Worm (Caenorhabditis elegans) whole organism, L2 larva: ENCODE results near the gene Y41D4B.1.

Source experiments
- F13H6.1 ChIP-seq: sonication (generic microtip); optimal IDR thresholded peaks from 2 replicates; lab custom pipeline; 2016; ENCODE audit warnings: missing genetic modification characterization, missing compliant biosample characterization
- R02D3.7 ChIP-seq: fragments of 150-350 bp; optimal IDR thresholded peaks from 2 replicates; lab custom pipeline; 2014; ENCODE audit warnings: missing biosample characterization, missing genetic modification characterization
- Y55F3AM.14 ChIP-seq: fragments of 200-800 bp; sonication (Bioruptor generic); optimal IDR thresholded peaks from 2 replicates; lab custom pipeline; 2018; ENCODE audit warnings: mild to moderate bottlenecking, missing genetic modification characterization, missing compliant biosample characterization
- ZK546.5 ChIP-seq: sonication (generic microtip); optimal IDR thresholded peaks from 2 replicates; lab custom pipeline; 2017; ENCODE audit warnings: missing biosample characterization, missing genetic modification characterization
- ama-1 ChIP-seq: fragments of 150-350 bp; optimal IDR thresholded peaks from 2 replicates; lab custom pipeline; 2018; ENCODE audit warnings: inconsistent platforms
- blmp-1 ChIP-seq: sonication (generic microtip); optimal IDR thresholded peaks from 2 replicates; lab custom pipeline; 2017; ENCODE audit warnings: missing genetic modification characterization, mild to moderate bottlenecking, missing compliant biosample characterization, antibody characterized with exemption, moderate library complexity; ENCODE audit not compliant: insufficient read depth
- ceh-16 ChIP-seq: fragments of 150-350 bp; optimal IDR thresholded peaks from 2 replicates; lab custom pipeline; 2014; ENCODE audit warnings: missing biosample characterization, missing genetic modification characterization
- ceh-82 ChIP-seq: fragments of 150-350 bp; optimal IDR thresholded peaks from 2 replicates; lab custom pipeline; 2014; ENCODE audit warnings: missing biosample characterization, missing genetic modification characterization
- dmd-4 ChIP-seq: sonication (generic microtip); optimal IDR thresholded peaks from 2 replicates; lab custom pipeline; 2017; ENCODE audit warnings: missing biosample characterization, missing genetic modification characterization
- elt-1 ChIP-seq: fragments of 150-350 bp; optimal IDR thresholded peaks from 2 replicates; lab custom pipeline; 2014; ENCODE audit warnings: missing biosample characterization, missing genetic modification characterization
- elt-3 ChIP-seq: sonication (generic microtip); optimal IDR thresholded peaks from 2 replicates; lab custom pipeline; 2017; ENCODE audit warnings: missing biosample characterization, missing genetic modification characterization
- fos-1 ChIP-seq: fragments of 150-350 bp; optimal IDR thresholded peaks from 2 replicates; lab custom pipeline; 2014; ENCODE audit warnings: missing biosample characterization, missing genetic modification characterization
- gmeb-1 ChIP-seq: fragments of 150-350 bp; optimal IDR thresholded peaks from 2 replicates; lab custom pipeline; 2014; ENCODE audit warnings: missing biosample characterization, missing genetic modification characterization
- lin-11 ChIP-seq: fragments of 150-350 bp; sonication (generic microtip); optimal IDR thresholded peaks from 2 replicates; lab custom pipeline; 2014; ENCODE audit warnings: missing biosample characterization, missing genetic modification characterization, inconsistent platforms, mixed read lengths
- lin-39 ChIP-seq: fragments of 150-350 bp; optimal IDR thresholded peaks from 2 replicates; lab custom pipeline; 2014; ENCODE audit warnings: missing biosample characterization, missing genetic modification reagents, missing genetic modification characterization
- lsy-2 ChIP-seq, 2 experiments: fragments of 150-350 bp in 1 of 2; sonication (generic microtip) in 1 of 2; optimal IDR thresholded peaks; 2 replicates each; lab custom pipeline; 2014 to 2017; ENCODE audit warnings: missing biosample characterization in 2 of 2, missing genetic modification characterization in 2 of 2
- mab-5 ChIP-seq: fragments of 150-350 bp; optimal IDR thresholded peaks from 2 replicates; lab custom pipeline; 2014; ENCODE audit warnings: missing biosample characterization, missing genetic modification characterization
- mbf-1 ChIP-seq: sonication (generic microtip); optimal IDR thresholded peaks from 2 replicates; lab custom pipeline; 2017; ENCODE audit warnings: missing biosample characterization, missing genetic modification characterization
- mdl-1 ChIP-seq, 2 experiments: fragments of 150-350 bp in 1 of 2; sonication (generic microtip) in 1 of 2; optimal IDR thresholded peaks; 2 replicates each; lab custom pipeline; 2017; ENCODE audit warnings: missing biosample characterization in 2 of 2, missing genetic modification characterization in 2 of 2
- nhr-10 ChIP-seq: sonication (generic microtip); optimal IDR thresholded peaks from 2 replicates; lab custom pipeline; 2017; ENCODE audit warnings: missing biosample characterization, missing genetic modification characterization
- nhr-11 ChIP-seq: fragments of 150-350 bp; optimal IDR thresholded peaks from 2 replicates; lab custom pipeline; 2014; ENCODE audit warnings: missing biosample characterization, missing genetic modification characterization
- nhr-129 ChIP-seq: fragments of 150-350 bp; optimal IDR thresholded peaks from 2 replicates; lab custom pipeline; 2014; ENCODE audit warnings: missing biosample characterization, missing genetic modification characterization
- nhr-21 ChIP-seq: fragments of 150-350 bp; optimal IDR thresholded peaks from 2 replicates; lab custom pipeline; 2014; ENCODE audit warnings: missing biosample characterization, missing genetic modification characterization
- nhr-23 ChIP-seq: fragments of 150-350 bp; optimal IDR thresholded peaks from 2 replicates; lab custom pipeline; 2014; ENCODE audit warnings: missing biosample characterization, missing genetic modification reagents, missing genetic modification characterization
- nhr-25 ChIP-seq: fragments of 150-350 bp; sonication (generic microtip); optimal IDR thresholded peaks from 3 replicates; lab custom pipeline; 2014; ENCODE audit warnings: missing biosample characterization, missing genetic modification characterization
- sma-3 ChIP-seq: sonication (generic microtip); optimal IDR thresholded peaks from 2 replicates; lab custom pipeline; 2016; ENCODE audit warnings: missing genetic modification reagents, missing genetic modification characterization, missing compliant biosample characterization
- sma-9 ChIP-seq, 2 experiments: fragments of 150-350 bp in 1 of 2; sonication (generic microtip) in 1 of 2; optimal IDR thresholded peaks; 2 replicates each; lab custom pipeline; 2014 to 2016; ENCODE audit warnings: missing genetic modification characterization in 2 of 2, mild to moderate bottlenecking in 1 of 2, missing biosample characterization in 1 of 2, missing compliant biosample characterization in 1 of 2, missing genetic modification reagents in 1 of 2, moderate library complexity in 1 of 2
- unc-39 ChIP-seq: fragments of 150-350 bp; optimal IDR thresholded peaks from 2 replicates; lab custom pipeline; 2014; ENCODE audit warnings: missing biosample characterization, missing genetic modification characterization
- unc-62 ChIP-seq: fragments of 150-350 bp; optimal IDR thresholded peaks from 2 replicates; lab custom pipeline; 2014; ENCODE audit warnings: missing biosample characterization, missing genetic modification reagents, missing genetic modification characterization
- zag-1 ChIP-seq: fragments of 150-350 bp; optimal IDR thresholded peaks from 2 replicates; lab custom pipeline; 2014; ENCODE audit warnings: missing biosample characterization, missing genetic modification characterization
- ztf-1 ChIP-seq: fragments of 200-800 bp; sonication (Bioruptor generic); conservative IDR thresholded peaks from 2 replicates; pipeline ENCODE4 v1.3.6; 2022; ENCODE audit warnings: missing genetic modification characterization, missing compliant biosample characterization
- ztf-11 ChIP-seq: sonication (generic microtip); optimal IDR thresholded peaks from 2 replicates; lab custom pipeline; 2017; ENCODE audit warnings: missing biosample characterization, missing genetic modification characterization

The Y41D4B.1 gene

DNA sequence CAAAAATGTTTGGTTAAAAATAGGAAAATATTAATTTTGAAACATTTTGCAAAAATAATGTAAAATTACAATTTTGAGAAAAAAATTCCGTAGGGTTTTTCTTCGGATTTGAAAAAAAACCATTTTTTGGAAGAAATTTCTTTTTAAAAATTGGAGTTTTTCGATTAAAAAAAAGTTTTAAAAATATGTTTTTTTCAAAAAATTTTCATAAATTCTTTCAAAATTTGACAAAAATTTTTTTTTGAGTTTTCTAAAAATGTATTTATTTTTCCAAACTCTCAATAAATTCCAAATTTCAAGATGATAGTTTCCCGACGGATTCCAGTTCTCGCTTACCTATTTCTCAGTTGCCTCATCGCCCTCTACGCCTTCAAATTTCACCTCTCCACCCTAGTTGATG is 27.1 kb downstream of the Y41D4B.1 start, which contains the start of gene bus-2:
Gene bus-2 (plus strand): TSS at position 301 of the 400 bp plus-strand sequence.
- no peak for TF ChIP-seq Y55F3AM.14
- no peak for TF ChIP-seq gmeb-1
- no peak for TF ChIP-seq ceh-82 (tag; lab: Kevin White, UChicago)
- no peak for TF ChIP-seq mdl-1 (tag; optimal IDR thresholded peaks at IDR 0.05; lab: Kevin White, UChicago)
- TF ChIP-seq elt-3 (tag; lab: Kevin White, UChicago), result no peak
- no peak for TF ChIP-seq nhr-11 (tag; lab: Kevin White, UChicago)
- no peak for TF ChIP-seq nhr-25 (tag; lab: Kevin White, UChicago)
- no peak for TF ChIP-seq zag-1
- TF ChIP-seq elt-1 (tag; lab: Kevin White, UChicago), result no peak
- no peak for TF ChIP-seq mab-5
- no peak for TF ChIP-seq dmd-4 (tag; lab: Kevin White, UChicago)
- no peak for TF ChIP-seq ztf-11 (tag; lab: Kevin White, UChicago)
- TF ChIP-seq F13H6.1, result no peak
- TF ChIP-seq, all 48 proteins: peak for 0

DNA sequence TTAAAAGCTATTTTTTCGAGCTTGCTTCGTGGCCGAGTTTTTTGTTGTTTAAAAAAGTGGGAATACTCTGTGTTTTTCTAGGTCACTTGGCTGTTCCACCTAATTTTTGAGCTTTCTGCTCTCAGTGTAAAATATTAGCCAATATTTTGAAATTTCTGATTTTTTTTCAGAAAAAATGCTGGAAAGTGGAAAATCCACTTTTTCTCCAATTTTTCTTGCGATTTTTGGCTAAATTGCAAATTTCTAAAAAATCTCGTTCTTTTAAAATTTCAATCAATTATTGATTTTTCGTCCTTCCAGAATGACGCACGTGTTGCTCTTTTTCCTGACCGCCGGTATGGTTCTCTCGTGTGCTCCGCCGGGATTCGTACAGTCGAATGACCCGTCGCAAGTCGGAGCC is 34.5 kb downstream of the Y41D4B.1 start, which contains the start of gene K08D12.4:
Gene K08D12.4 (plus strand): TSS at position 301 of the 400 bp plus-strand sequence.
- TF ChIP-seq lsy-2 (tag; optimal IDR thresholded peaks at IDR 0.05; lab: Kevin White, UChicago) (no peak), ceh-82 (tag; lab: Kevin White, UChicago) (no peak), sma-3 (GFP tag; lab: Kevin White, UChicago) (no peak), elt-1 (tag; lab: Kevin White, UChicago) (no peak), ZK546.5 (no peak), zag-1 (no peak), nhr-23 (tag; lab: Kevin White, UChicago) (no peak), R02D3.7 (no peak), unc-39 (no peak)

DNA sequence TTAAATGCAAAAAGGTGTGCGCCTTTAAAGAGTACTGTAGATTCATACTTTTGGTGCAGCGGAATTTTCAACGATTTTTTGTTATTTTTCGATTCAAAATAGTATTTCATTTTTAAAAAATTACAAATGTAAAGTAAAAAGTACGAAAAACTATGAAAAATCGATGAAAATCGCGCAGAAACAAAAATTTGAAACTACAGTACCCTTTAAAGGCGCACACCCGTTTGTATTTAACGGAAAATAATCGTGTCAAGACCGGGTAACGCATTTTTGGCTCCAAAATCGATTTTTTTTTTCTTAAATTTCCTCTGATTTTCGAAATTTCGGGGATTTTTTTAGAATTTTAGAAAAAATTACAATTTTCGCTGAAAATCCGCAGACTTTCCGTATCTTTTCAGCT is 35.5 kb downstream of the Y41D4B.1 start:
- TF ChIP-seq zag-1, result no peak
- TF ChIP-seq elt-1 (tag; lab: Kevin White, UChicago), result no peak
- TF ChIP-seq nhr-25 (tag; lab: Kevin White, UChicago), result no peak
- TF ChIP-seq ztf-1 (GFP tag; lab: Robert Waterston, UW), result no peak
- no peak for TF ChIP-seq ZK546.5
- no peak for TF ChIP-seq lsy-2 (tag; optimal IDR thresholded peaks at IDR 0.05; lab: Kevin White, UChicago)
- TF ChIP-seq ama-1 (lab: Kevin White, UChicago), result no peak
- no peak for TF ChIP-seq F13H6.1
- no peak for TF ChIP-seq sma-9 (GFP tag; optimal IDR thresholded peaks at IDR 0.05; lab: Kevin White, UChicago)
- TF ChIP-seq sma-9 (tag; optimal IDR thresholded peaks at IDR 0.05; lab: Kevin White, UChicago), result no peak
- no peak for TF ChIP-seq blmp-1 (tag; lab: Kevin White, UChicago)
- TF ChIP-seq ceh-16 (tag; lab: Kevin White, UChicago), result no peak
- TF ChIP-seq lin-11 (tag; lab: Kevin White, UChicago), result no peak
- no peak for TF ChIP-seq R02D3.7
- no peak for TF ChIP-seq nhr-21 (tag; lab: Kevin White, UChicago)

DNA sequence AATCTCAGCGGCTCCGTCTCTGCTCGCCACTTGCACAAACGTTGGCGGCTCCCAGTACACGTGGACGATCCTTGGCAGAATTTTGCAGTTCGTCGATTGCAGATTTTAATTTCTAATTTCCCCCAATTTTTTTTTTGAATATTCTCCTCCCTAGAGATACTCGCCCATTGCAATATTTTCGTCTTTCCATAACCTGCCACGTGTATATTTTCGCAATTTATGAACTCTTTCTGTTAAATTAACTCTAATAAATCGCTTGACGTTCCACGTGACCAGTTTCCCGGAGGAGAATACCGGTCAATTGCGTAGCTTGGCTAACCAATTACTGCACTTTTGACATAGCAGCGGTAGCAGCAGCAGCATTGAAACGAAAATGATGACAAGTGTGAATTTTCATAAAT is 35.9 kb downstream of the Y41D4B.1 start:
- TF ChIP-seq fos-1 (tag; lab: Kevin White, UChicago), result no peak
- TF ChIP-seq dmd-4 (tag; lab: Kevin White, UChicago), result no peak
- no peak for TF ChIP-seq mbf-1 (tag; lab: Kevin White, UChicago)
- TF ChIP-seq nhr-21 (tag; lab: Kevin White, UChicago), result no peak
- no peak for TF ChIP-seq ZK546.5
- TF ChIP-seq unc-62 (GFP tag; lab: Kevin White, UChicago), result no peak
- no peak for TF ChIP-seq nhr-10 (tag; lab: Kevin White, UChicago)
- no peak for TF ChIP-seq ztf-11 (tag; lab: Kevin White, UChicago)
- no peak for TF ChIP-seq nhr-129 (tag; lab: Kevin White, UChicago)
- TF ChIP-seq R02D3.7, result no peak

DNA sequence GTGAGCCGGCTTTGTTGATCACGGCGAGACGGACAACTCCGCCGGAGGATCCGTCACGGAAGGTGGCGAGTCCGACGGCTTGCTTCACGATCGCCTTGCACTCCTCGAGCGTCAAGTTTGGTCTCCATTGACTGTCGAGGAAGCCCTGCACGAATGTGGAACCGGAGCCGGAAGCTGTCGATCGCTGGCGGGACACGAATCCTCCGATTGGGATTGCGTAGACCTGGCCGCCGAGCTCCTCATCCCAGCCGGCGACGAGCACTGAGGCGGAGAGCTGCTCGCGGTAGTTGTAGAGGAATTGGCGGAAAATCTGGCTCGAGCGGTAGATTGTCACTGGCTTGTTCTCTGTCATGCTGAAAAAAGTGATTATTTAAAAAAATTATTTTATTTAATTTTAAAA is 36.5 kb downstream of the Y41D4B.1 start:
- TF ChIP-seq elt-3 (tag; lab: Kevin White, UChicago), result no peak
- TF ChIP-seq zag-1, result no peak
- TF ChIP-seq gmeb-1, result no peak
- TF ChIP-seq ZK546.5, result no peak
- no peak for TF ChIP-seq lin-39 (tag; lab: Kevin White, UChicago)
- TF ChIP-seq, all 48 proteins: peak for 0
